Worm (Caenorhabditis elegans) whole organism, L4/young adult: ENCODE results near the gene gfi-3.

Source experiments
- W03F9.2 ChIP-seq: fragments of 150-350 bp; optimal IDR thresholded peaks from 2 replicates; lab custom pipeline; 2014; ENCODE audit warnings: missing biosample characterization, missing genetic modification characterization
- dao-5 ChIP-seq: sonication (generic microtip); optimal IDR thresholded peaks from 2 replicates; lab custom pipeline; 2016; ENCODE audit warnings: missing genotype, missing genetic modification characterization, moderate library complexity, missing compliant biosample characterization
- him-1 ChIP-seq: sonication (generic microtip); optimal IDR thresholded peaks from 2 replicates; lab custom pipeline; 2016; ENCODE audit warnings: missing genotype, missing genetic modification reagents, missing genetic modification characterization, missing compliant biosample characterization

DNA sequence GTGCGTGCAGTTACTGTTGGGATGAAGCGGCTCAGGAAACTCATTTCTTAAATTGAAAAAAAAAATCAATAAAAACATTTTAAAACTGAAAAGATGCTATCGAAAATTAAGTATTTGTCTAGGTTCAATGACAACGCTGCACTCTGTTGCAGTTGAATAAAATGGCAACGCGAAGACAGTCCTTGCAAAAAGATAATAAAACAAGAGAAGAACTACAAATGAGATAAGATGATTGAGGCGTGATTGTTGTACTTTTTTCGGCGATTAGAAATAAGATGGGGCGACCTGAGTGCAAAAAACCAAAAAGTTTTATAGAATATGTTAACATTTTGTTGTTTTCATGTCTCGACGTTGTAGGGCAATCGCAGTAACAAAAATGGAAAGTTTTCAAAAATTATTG is 34.7 kb downstream of the gfi-3 start, which contains the start of gene gcsh-1:
- TF ChIP-seq him-1 (no peak), W03F9.2 (tag; lab: Kevin White, UChicago) (no peak), dao-5 (no peak)
